Fruit fly (Drosophila melanogaster): ENCODE data around the gene Mesh1.

dm6 chr3R:29202418-29202817 lies at the start of gene Mesh1:
- TF ChIP-seq Clk (GFP tag; optimal IDR thresholded peaks at IDR 0.05) = no peak
- no peak for TF ChIP-seq CG7101 (tag; optimal IDR thresholded peaks at IDR 0.05)
- no peak for TF ChIP-seq CG5204 (GFP tag; optimal IDR thresholded peaks at IDR 0.05)
- no peak for TF ChIP-seq pad (GFP tag; optimal IDR thresholded peaks at IDR 0.05)
- no peak for TF ChIP-seq kay (GFP tag; ENCODE audit: borderline replicate concordance)
- no peak for TF ChIP-seq CG11617 (GFP tag; optimal IDR thresholded peaks at IDR 0.05)
- no peak for TF ChIP-seq ovo (GFP tag; optimal IDR thresholded peaks at IDR 0.05)
- no peak for TF ChIP-seq CG12768 (GFP tag; optimal IDR thresholded peaks at IDR 0.05)
- no peak for TF ChIP-seq Hr96 (GFP tag; optimal IDR thresholded peaks at IDR 0.05)
- no peak for TF ChIP-seq CG7045 (GFP tag; optimal IDR thresholded peaks at IDR 0.05)
